Fruit fly (Drosophila melanogaster): ENCODE data around the gene Set8.

Gene Set8

DNA sequence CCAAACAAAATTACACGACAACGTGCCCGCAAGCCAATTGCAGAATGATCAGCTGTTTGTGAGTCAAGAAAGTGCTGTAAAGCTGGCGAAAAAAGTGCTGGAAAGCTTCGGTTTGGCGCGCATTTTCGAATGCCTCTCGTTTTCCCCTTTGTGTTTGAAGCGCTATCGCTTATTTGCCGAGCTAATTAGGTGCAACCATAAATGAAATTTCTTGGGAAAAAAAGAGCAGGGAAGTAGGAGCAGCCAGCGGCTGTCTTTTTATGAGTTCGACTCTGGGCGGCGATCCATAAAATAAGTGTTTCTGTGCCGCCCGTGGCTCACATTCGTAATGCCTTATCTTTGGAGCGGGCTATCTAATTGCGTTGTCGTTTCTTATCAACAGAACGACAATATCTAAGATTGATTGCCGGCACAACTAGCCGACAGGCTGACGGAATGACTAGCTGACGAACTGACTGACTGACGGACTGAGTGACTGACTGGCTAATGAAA, 45.9 kb downstream of the Set8 start, which contains the start of gene Dnaaf5 (continued):
- TF ChIP-seq Sry-δ (GFP tag; optimal IDR thresholded peaks at IDR 0.05): peak; percentile 16
- TF ChIP-seq knrl (GFP tag; IDR thresholded peaks at IDR 0.05; ENCODE audit: partially characterized antibody): no peak
- TF ChIP-seq C15 (GFP tag; IDR thresholded peaks at IDR 0.05): no peak
- TF ChIP-seq CG2889 (GFP tag; IDR thresholded peaks at IDR 0.05): no peak
- TF ChIP-seq CG31224 (GFP tag; IDR thresholded peaks at IDR 0.05): no peak
- TF ChIP-seq CG11695 (GFP tag; IDR thresholded peaks at IDR 0.05): no peak
- no peak for TF ChIP-seq lilli (GFP tag; optimal IDR thresholded peaks at IDR 0.05)
- TF ChIP-seq nom (GFP tag; optimal IDR thresholded peaks at IDR 0.05): peak; percentile 16
- no peak for TF ChIP-seq sisA (GFP tag; IDR thresholded peaks at IDR 0.05)
- no peak for TF ChIP-seq crc (GFP tag; optimal IDR thresholded peaks at IDR 0.05)
- TF ChIP-seq h (optimal IDR thresholded peaks at IDR 0.05): no peak
- TF ChIP-seq CG13123 (GFP tag; optimal IDR thresholded peaks at IDR 0.05): no peak
- no peak for TF ChIP-seq peb (GFP tag; IDR thresholded peaks at IDR 0.05)
- TF ChIP-seq cad (GFP tag; optimal IDR thresholded peaks at IDR 0.05): peak; percentile 29
- no peak for TF ChIP-seq CG34224 (GFP tag; IDR thresholded peaks at IDR 0.05; ENCODE audit: partially characterized antibody)
- TF ChIP-seq Ravus (GFP tag; IDR thresholded peaks at IDR 0.05): no peak
- peak; percentile 14 for TF ChIP-seq sd (tag; optimal IDR thresholded peaks at IDR 0.05)
- no peak for TF ChIP-seq CG3407 (GFP tag; optimal IDR thresholded peaks at IDR 0.05)
- peak; percentile 16 for TF ChIP-seq CG11723 (GFP tag; optimal IDR thresholded peaks at IDR 0.05)
- no peak for TF ChIP-seq pita (GFP tag; optimal IDR thresholded peaks at IDR 0.05)
- no peak for TF ChIP-seq Aef1 (GFP tag; IDR thresholded peaks at IDR 0.05)
- TF ChIP-seq Max (GFP tag; optimal IDR thresholded peaks at IDR 0.05): no peak
- TF ChIP-seq CG9876 (GFP tag; optimal IDR thresholded peaks at IDR 0.05): no peak
- TF ChIP-seq Sox102F (GFP tag; optimal IDR thresholded peaks at IDR 0.05): no peak
- no peak for TF ChIP-seq CG6254 (GFP tag; optimal IDR thresholded peaks at IDR 0.05)
- TF ChIP-seq PHDP (tag; optimal IDR thresholded peaks at IDR 0.05): peak; percentile 11
- TF ChIP-seq gcm (GFP tag; optimal IDR thresholded peaks at IDR 0.05): no peak
- TF ChIP-seq ash1 (GFP tag; optimal IDR thresholded peaks at IDR 0.05): no peak
- TF ChIP-seq gem (tag; optimal IDR thresholded peaks at IDR 0.05): no peak
- no peak for TF ChIP-seq CG6791 (GFP tag; IDR thresholded peaks at IDR 0.05; ENCODE audit: partially characterized antibody)
- no peak for TF ChIP-seq her (GFP tag; optimal IDR thresholded peaks at IDR 0.05)
- peak; percentile 87 for TF ChIP-seq E2f2 (GFP tag; IDR thresholded peaks at IDR 0.05)
- peak; percentile 63 for TF ChIP-seq CG10267 (tag; optimal IDR thresholded peaks at IDR 0.05)
- no peak for TF ChIP-seq bigmax (GFP tag; optimal IDR thresholded peaks at IDR 0.05)
- no peak for TF ChIP-seq Dbx (GFP tag; IDR thresholded peaks at IDR 0.05)
- TF ChIP-seq CG6813 (GFP tag; optimal IDR thresholded peaks at IDR 0.05): no peak
- TF ChIP-seq Eip74EF (GFP tag; optimal IDR thresholded peaks at IDR 0.05): no peak
- no peak for TF ChIP-seq cg (GFP tag; optimal IDR thresholded peaks at IDR 0.05)
- TF ChIP-seq fd102C (GFP tag; optimal IDR thresholded peaks at IDR 0.05): no peak
- TF ChIP-seq CG12391 (tag; optimal IDR thresholded peaks at IDR 0.05): no peak
- no peak for TF ChIP-seq Optix (GFP tag; IDR thresholded peaks at IDR 0.05)
- no peak for TF ChIP-seq CG31441 (GFP tag; IDR thresholded peaks at IDR 0.05)
- TF ChIP-seq btn (GFP tag; optimal IDR thresholded peaks at IDR 0.05): no peak
- no peak for TF ChIP-seq esg (GFP tag; conservative IDR thresholded peaks at IDR 0.05)
- peak; percentile 34 for TF ChIP-seq pzg (GFP tag; optimal IDR thresholded peaks at IDR 0.05)
- peak; percentile 66 for TF ChIP-seq CG10209 (GFP tag; optimal IDR thresholded peaks at IDR 0.05)
- peak; percentile 3 for TF ChIP-seq CG2712 (tag; optimal IDR thresholded peaks at IDR 0.05)
- peak; percentile 57 for TF ChIP-seq CG10431 (GFP tag; optimal IDR thresholded peaks at IDR 0.05)
- TF ChIP-seq CG7839 (tag; optimal IDR thresholded peaks at IDR 0.05): no peak
- peak; percentile 17 for TF ChIP-seq CHES-1-like (GFP tag; optimal IDR thresholded peaks at IDR 0.05)
- no peak for TF ChIP-seq Nf-YA (GFP tag; IDR thresholded peaks at IDR 0.05)

Data from whole organism, embryonic.